Fruit fly (Drosophila melanogaster): ENCODE results near the gene yata.

Gene yata

dm6 chr3R:29749304-29750066, 466 bp downstream of the yata start (continued):
- TF ChIP-seq prd (optimal IDR thresholded peaks at IDR 0.05) = no peak
- TF ChIP-seq prd (GFP tag; IDR thresholded peaks at IDR 0.05) = no peak
- no peak for TF ChIP-seq CG12219 (GFP tag; optimal IDR thresholded peaks at IDR 0.05)
- peak; percentile 99 for TF ChIP-seq Hr39 (optimal IDR thresholded peaks at IDR 0.05)
- TF ChIP-seq CG17361 (GFP tag; IDR thresholded peaks at IDR 0.05) = no peak
- no peak for TF ChIP-seq CG1603 (tag; optimal IDR thresholded peaks at IDR 0.05)
- TF ChIP-seq Dek (tag; optimal IDR thresholded peaks at IDR 0.05) = no peak
- TF ChIP-seq ATbp (GFP tag; optimal IDR thresholded peaks at IDR 0.05) = no peak
- peak in 1 of 2 experiments; percentile 24 for TF ChIP-seq Dfd (GFP tag; optimal IDR thresholded peaks at IDR 0.05)
- TF ChIP-seq kni (GFP tag; optimal IDR thresholded peaks at IDR 0.05) = no peak
- TF ChIP-seq Max (GFP tag; optimal IDR thresholded peaks at IDR 0.05) = no peak
- no peak for TF ChIP-seq ham (GFP tag; IDR thresholded peaks at IDR 0.05)
- TF ChIP-seq exex (tag; optimal IDR thresholded peaks at IDR 0.05) = no peak
- no peak for TF ChIP-seq TFAM (GFP tag; optimal IDR thresholded peaks at IDR 0.05)
- TF ChIP-seq Chrac-16 (GFP tag; optimal IDR thresholded peaks at IDR 0.05) = no peak
- TF ChIP-seq CG12299 (tag; optimal IDR thresholded peaks at IDR 0.05) = no peak
- peak; percentile 40 for TF ChIP-seq Med (GFP tag)
- no peak for TF ChIP-seq zen (tag; optimal IDR thresholded peaks at IDR 0.05)
- TF ChIP-seq gsb (GFP tag; IDR thresholded peaks at IDR 0.05) = no peak
- TF ChIP-seq H2.0 (GFP tag; IDR thresholded peaks at IDR 0.05) = no peak
- peak; percentile 90 for TF ChIP-seq CG4360 (GFP tag; IDR thresholded peaks at IDR 0.05)
- TF ChIP-seq NK7.1 (GFP tag; optimal IDR thresholded peaks at IDR 0.05) = no peak
- TF ChIP-seq CG12104 (GFP tag; optimal IDR thresholded peaks at IDR 0.05) = no peak
- peak; percentile 6 for TF ChIP-seq D (optimal IDR thresholded peaks at IDR 0.05)
- TF ChIP-seq D (GFP tag; optimal IDR thresholded peaks at IDR 0.05) = no peak
- 0 out of 2 replicates have a peak, but pooled peaks have one; percentile 8 for TF ChIP-seq sob (GFP tag; IDR thresholded peaks at IDR 0.05)
- no peak for TF ChIP-seq jing (GFP tag; optimal IDR thresholded peaks at IDR 0.05)
- no peak for TF ChIP-seq tio (GFP tag; optimal IDR thresholded peaks at IDR 0.05)
- no peak for TF ChIP-seq Rx (GFP tag; IDR thresholded peaks at IDR 0.05)
- TF ChIP-seq CG11723 (GFP tag; optimal IDR thresholded peaks at IDR 0.05) = no peak
- TF ChIP-seq MBD-R2 (GFP tag; IDR thresholded peaks at IDR 0.05) = 0 out of 2 replicates have a peak, but pooled peaks have one; percentile 33
- peak; percentile 88 for TF ChIP-seq MESR4 (GFP tag; optimal IDR thresholded peaks at IDR 0.05)
- peak; percentile 95 for TF ChIP-seq CG8478 (optimal IDR thresholded peaks at IDR 0.05)
- TF ChIP-seq Meics (GFP tag; optimal IDR thresholded peaks at IDR 0.05) = no peak
- no peak for TF ChIP-seq bab2 (GFP tag; optimal IDR thresholded peaks at IDR 0.05)
- TF ChIP-seq Jarid2 (GFP tag; optimal IDR thresholded peaks at IDR 0.05) = no peak
- TF ChIP-seq scrt (GFP tag; optimal IDR thresholded peaks at IDR 0.05) = peak; percentile 18
- TF ChIP-seq sr (GFP tag; IDR thresholded peaks at IDR 0.05) = no peak
- TF ChIP-seq CG18619 (GFP tag; optimal IDR thresholded peaks at IDR 0.05) = no peak
- no peak for TF ChIP-seq Fer1 (GFP tag; optimal IDR thresholded peaks at IDR 0.05)
- TF ChIP-seq Spps (tag; optimal IDR thresholded peaks at IDR 0.05) = no peak
- 0 out of 3 replicates have a peak, but pooled peaks have one; percentile 3 for TF ChIP-seq HLH4C (GFP tag; IDR thresholded peaks at IDR 0.05; ENCODE audit: partially characterized antibody)
- 0 out of 2 replicates have a peak, but pooled peaks have one; percentile 2 for TF ChIP-seq CG10366 (GFP tag; IDR thresholded peaks at IDR 0.05)
- TF ChIP-seq croc (GFP tag; conservative IDR thresholded peaks at IDR 0.05) = no peak
- TF ChIP-seq CG9932 (GFP tag; IDR thresholded peaks at IDR 0.05) = no peak
- TF ChIP-seq CG4617 (GFP tag; optimal IDR thresholded peaks at IDR 0.05; ENCODE audit: borderline replicate concordance) = peak; percentile 67
- TF ChIP-seq CG6175 (GFP tag; IDR thresholded peaks at IDR 0.05) = 0 out of 3 replicates have a peak, but pooled peaks have one; percentile 26
- no peak for TF ChIP-seq tin (GFP tag; optimal IDR thresholded peaks at IDR 0.05)
- no peak for TF ChIP-seq tgo (GFP tag; IDR thresholded peaks at IDR 0.05)
- no peak for TF ChIP-seq CG32772 (GFP tag; IDR thresholded peaks at IDR 0.05)
- peak; percentile 76; the same call in 2 of the 4 replicates for TF ChIP-seq Dll (GFP tag; IDR thresholded peaks at IDR 0.05; ENCODE audit: partially characterized antibody)

Measured in whole organism, embryonic.